Worm (Caenorhabditis elegans) whole organism, late embryonic: Measurements from ENCODE around the gene nuaf-1.

Experiments used
- C38D4.7 ChIP-seq: fragments of 200-800 bp; sonication (Bioruptor generic); optimal IDR thresholded peaks from 2 replicates; lab custom pipeline; 2018; ENCODE audit warnings: mild to moderate bottlenecking, missing genetic modification characterization, moderate library complexity, missing compliant biosample characterization
- F13H6.1 ChIP-seq: sonication (generic microtip); optimal IDR thresholded peaks from 2 replicates; lab custom pipeline; 2016; ENCODE audit warnings: missing genetic modification characterization, missing compliant biosample characterization
- K09A11.1 ChIP-seq: sonication (generic microtip); optimal IDR thresholded peaks from 2 replicates; lab custom pipeline; 2017; ENCODE audit warnings: antibody characterized with exemption, mild to moderate bottlenecking, missing genetic modification characterization, missing compliant biosample characterization; ENCODE audit not compliant: insufficient read depth
- ceh-14 ChIP-seq: sonication (generic microtip); optimal IDR thresholded peaks from 2 replicates; lab custom pipeline; 2016; ENCODE audit warnings: missing genotype, missing genetic modification characterization, missing compliant biosample characterization
- ceh-18 ChIP-seq: sonication (generic microtip); optimal IDR thresholded peaks from 2 replicates; lab custom pipeline; 2016; ENCODE audit warnings: missing genetic modification characterization, missing compliant biosample characterization
- ceh-2 ChIP-seq: sonication (generic microtip); optimal IDR thresholded peaks from 2 replicates; lab custom pipeline; 2016; ENCODE audit warnings: missing genotype, missing genetic modification characterization, missing compliant biosample characterization
- ceh-22 ChIP-seq: sonication (generic microtip); optimal IDR thresholded peaks from 2 replicates; lab custom pipeline; 2017; ENCODE audit warnings: missing biosample characterization, missing genetic modification characterization
- ceh-31 ChIP-seq: sonication (generic microtip); optimal IDR thresholded peaks from 2 replicates; lab custom pipeline; 2016; ENCODE audit warnings: missing genetic modification characterization, missing compliant biosample characterization
- ceh-34 ChIP-seq: sonication (generic microtip); optimal IDR thresholded peaks from 2 replicates; lab custom pipeline; 2016; ENCODE audit warnings: mild to moderate bottlenecking, missing genetic modification characterization, missing compliant biosample characterization
- ceh-45 ChIP-seq: fragments of 200-800 bp; sonication (Bioruptor generic); IDR thresholded peaks from 2 replicates; pipeline ENCODE4 v1.3.6; 2022; ENCODE audit warnings: missing genetic modification reagents, missing genetic modification characterization, missing compliant biosample characterization
- ceh-48 ChIP-seq: sonication (generic microtip); optimal IDR thresholded peaks from 2 replicates; lab custom pipeline; 2016; ENCODE audit warnings: missing genetic modification characterization, inconsistent platforms, missing compliant biosample characterization
- ceh-6 ChIP-seq: fragments of 200-800 bp; sonication (Bioruptor generic); optimal IDR thresholded peaks from 2 replicates; lab custom pipeline; 2018; ENCODE audit warnings: mild to moderate bottlenecking, missing genetic modification characterization, missing compliant biosample characterization
- ceh-9 ChIP-seq: sonication (generic microtip); optimal IDR thresholded peaks from 2 replicates; lab custom pipeline; 2016; ENCODE audit warnings: mild to moderate bottlenecking, missing genetic modification characterization, inconsistent platforms, missing compliant biosample characterization
- che-1 ChIP-seq: sonication (generic microtip); optimal IDR thresholded peaks from 2 replicates; lab custom pipeline; 2016; ENCODE audit warnings: mild to moderate bottlenecking, missing genetic modification characterization, missing compliant biosample characterization
- dmd-4 ChIP-seq: sonication (generic microtip); optimal IDR thresholded peaks from 2 replicates; lab custom pipeline; 2016; ENCODE audit warnings: borderline replicate concordance, missing genetic modification characterization, missing compliant biosample characterization
- dve-1 ChIP-seq: sonication (generic microtip); optimal IDR thresholded peaks from 2 replicates; lab custom pipeline; 2017; ENCODE audit warnings: antibody characterized with exemption, mild to moderate bottlenecking, missing genetic modification characterization, missing compliant biosample characterization
- ets-4 ChIP-seq: sonication (generic microtip); optimal IDR thresholded peaks from 2 replicates; lab custom pipeline; 2016; ENCODE audit warnings: missing genetic modification characterization, missing compliant biosample characterization
- fkh-10 ChIP-seq: fragments of 150-350 bp; optimal IDR thresholded peaks from 2 replicates; lab custom pipeline; 2014; ENCODE audit warnings: missing biosample characterization, missing genetic modification reagents, missing genetic modification characterization
- gmeb-2 ChIP-seq: sonication (generic microtip); optimal IDR thresholded peaks from 2 replicates; lab custom pipeline; 2016; ENCODE audit warnings: missing genetic modification characterization, inconsistent platforms, missing compliant biosample characterization
- hlh-13 ChIP-seq: fragments of 200-800 bp; sonication (Bioruptor generic); optimal IDR thresholded peaks from 2 replicates; lab custom pipeline; 2018; ENCODE audit warnings: mild to moderate bottlenecking, missing genetic modification characterization, missing compliant biosample characterization
- hlh-15 ChIP-seq: sonication (generic microtip); optimal IDR thresholded peaks from 2 replicates; lab custom pipeline; 2016; ENCODE audit warnings: missing genetic modification characterization, missing compliant biosample characterization
- lin-11 ChIP-seq: fragments of 200-800 bp; sonication (Bioruptor generic); optimal IDR thresholded peaks from 2 replicates; lab custom pipeline; 2018; ENCODE audit warnings: mild to moderate bottlenecking, missing genetic modification characterization, missing compliant biosample characterization
- madf-2 ChIP-seq: sonication (generic microtip); optimal IDR thresholded peaks from 2 replicates; lab custom pipeline; 2017; ENCODE audit warnings: missing genetic modification characterization, missing compliant biosample characterization
- nfya-1 ChIP-seq: sonication (generic microtip); optimal IDR thresholded peaks from 2 replicates; lab custom pipeline; 2017; ENCODE audit warnings: missing genetic modification characterization, mild to moderate bottlenecking, missing compliant biosample characterization, antibody characterized with exemption, moderate library complexity
- nhr-11 ChIP-seq: fragments of 150-350 bp; optimal IDR thresholded peaks from 2 replicates; lab custom pipeline; 2014; ENCODE audit warnings: missing biosample characterization, missing genetic modification characterization
- nhr-232 ChIP-seq: sonication (generic microtip); optimal IDR thresholded peaks from 2 replicates; lab custom pipeline; 2016; ENCODE audit warnings: missing genetic modification characterization, missing compliant biosample characterization
- npax-4 ChIP-seq: sonication (generic microtip); optimal IDR thresholded peaks from 2 replicates; lab custom pipeline; 2016; ENCODE audit warnings: missing genetic modification characterization, missing compliant biosample characterization
- pag-3 ChIP-seq: sonication (generic microtip); optimal IDR thresholded peaks from 2 replicates; lab custom pipeline; 2016; ENCODE audit warnings: missing compliant biosample characterization, missing genetic modification characterization, borderline replicate concordance
- pha-2 ChIP-seq: sonication (generic microtip); optimal IDR thresholded peaks from 2 replicates; lab custom pipeline; 2017; ENCODE audit warnings: mild to moderate bottlenecking, missing genetic modification characterization, missing compliant biosample characterization
- pha-4 ChIP-seq: fragments of 150-350 bp; optimal IDR thresholded peaks from 2 replicates; lab custom pipeline; 2018; ENCODE audit warnings: missing biosample characterization, missing genetic modification reagents, missing genetic modification characterization
- pqm-1 ChIP-seq: sonication (generic microtip); optimal IDR thresholded peaks from 2 replicates; lab custom pipeline; 2016; ENCODE audit warnings: missing genetic modification characterization, missing compliant biosample characterization
- pros-1 ChIP-seq: fragments of 150-350 bp; optimal IDR thresholded peaks from 2 replicates; lab custom pipeline; 2014; ENCODE audit warnings: missing biosample characterization, missing genetic modification reagents, missing genetic modification characterization
- rnt-1 ChIP-seq: sonication (generic microtip); optimal IDR thresholded peaks from 2 replicates; lab custom pipeline; 2016; ENCODE audit warnings: missing genetic modification characterization, missing compliant biosample characterization
- sox-4 ChIP-seq: sonication (generic microtip); optimal IDR thresholded peaks from 2 replicates; lab custom pipeline; 2017; ENCODE audit warnings: mild to moderate bottlenecking, missing genetic modification characterization, inconsistent platforms, missing compliant biosample characterization
- syd-9 ChIP-seq: sonication (generic microtip); optimal IDR thresholded peaks from 2 replicates; lab custom pipeline; 2016; ENCODE audit warnings: mild to moderate bottlenecking, missing genetic modification characterization, moderate library complexity, missing compliant biosample characterization
- ttx-3 ChIP-seq: sonication (generic microtip); optimal IDR thresholded peaks from 2 replicates; lab custom pipeline; 2016; ENCODE audit warnings: missing genetic modification reagents, missing genetic modification characterization, missing compliant biosample characterization
- unc-3 ChIP-seq, 2 experiments: fragments of 200-800 bp in 1 of 2; sonication (Bioruptor generic) in 1 of 2; sonication (generic microtip) in 1 of 2; conservative IDR thresholded peaks in 1 of 2; optimal IDR thresholded peaks in 1 of 2; 2 replicates each; pipeline versions ENCODE4 v1.3.6 to Lab custom; 2016 to 2022; ENCODE audit warnings: missing compliant biosample characterization in 2 of 2, missing genetic modification characterization in 2 of 2, missing genetic modification reagents in 1 of 2
- unc-42 ChIP-seq: sonication (generic microtip); optimal IDR thresholded peaks from 2 replicates; lab custom pipeline; 2016; ENCODE audit warnings: missing genotype, missing genetic modification characterization, missing compliant biosample characterization
- unc-86 ChIP-seq: sonication (generic microtip); optimal IDR thresholded peaks from 2 replicates; lab custom pipeline; 2016; ENCODE audit warnings: missing genetic modification characterization, missing compliant biosample characterization
- zip-5 ChIP-seq: sonication (generic microtip); optimal IDR thresholded peaks from 2 replicates; lab custom pipeline; 2016; ENCODE audit warnings: missing genetic modification characterization, missing compliant biosample characterization

Gene nuaf-1

ce11 chrV:13568533-13568932 is at the start of gene nuaf-1, which contains the start of gene bir-2:
Gene nuaf-1, minus strand, starts transcription at chrV:13568630.
Gene bir-2, plus strand, starts transcription at chrV:13568850.
- TF ChIP-seq ceh-31 (tag; lab: Kevin White, UChicago) (peak; percentile 11), gmeb-2 (tag; lab: Kevin White, UChicago) (no peak)

- TF ChIP-seq nfya-1 (tag; lab: Kevin White, UChicago) (no peak), ceh-45 (GFP tag; lab: Robert Waterston, UW) (no peak), pha-2 (tag; lab: Kevin White, UChicago) (no peak), dve-1 (tag; lab: Kevin White, UChicago) (no peak), unc-42 (tag; lab: Kevin White, UChicago) (no peak), rnt-1 (tag; lab: Kevin White, UChicago) (no peak), che-1 (no peak), pag-3 (tag; lab: Kevin White, UChicago) (no peak), ceh-31 (tag; lab: Kevin White, UChicago) (no peak), pha-4 (no peak), ceh-34 (no peak), pros-1 (tag; lab: Kevin White, UChicago) (no peak), lin-11 (no peak), dmd-4 (tag; lab: Kevin White, UChicago) (no peak), K09A11.1 (no peak), unc-3 (GFP tag; conservative IDR thresholded peaks at IDR 0.05; lab: Robert Waterston, UW) (no peak), unc-3 (tag; optimal IDR thresholded peaks at IDR 0.05; lab: Kevin White, UChicago) (no peak)
Observed at ce11 chrV:13613870-13614269, 45.4 kb upstream of the nuaf-1 start, which contains the start of gene F53F4.7. Gene F53F4.7, minus strand, starts transcription at chrV:13613970.

- TF ChIP-seq lin-11 (no peak), ceh-31 (tag; lab: Kevin White, UChicago) (no peak), gmeb-2 (tag; lab: Kevin White, UChicago) (no peak), madf-2 (no peak), zip-5 (tag; lab: Kevin White, UChicago) (no peak), pqm-1 (tag; lab: Kevin White, UChicago) (no peak), unc-3 (GFP tag; conservative IDR thresholded peaks at IDR 0.05; lab: Robert Waterston, UW) (no peak), unc-3 (tag; optimal IDR thresholded peaks at IDR 0.05; lab: Kevin White, UChicago) (no peak), ets-4 (tag; lab: Kevin White, UChicago) (no peak), sox-4 (no peak), C38D4.7 (no peak)
Observed at ce11 chrV:13611782-13612181, 43.4 kb upstream of the nuaf-1 start, which contains the start of gene spig-9. Gene spig-9, minus strand, starts transcription at chrV:13611882.

ce11 chrV:13609806-13610205 is 41.4 kb upstream of the nuaf-1 start:
- TF ChIP-seq ceh-14 (tag; lab: Kevin White, UChicago) = no peak

- TF ChIP-seq fkh-10 (GFP tag; lab: Kevin White, UChicago) = no peak
- TF ChIP-seq pros-1 (tag; lab: Kevin White, UChicago) = no peak
- no peak for TF ChIP-seq ceh-2 (tag; lab: Kevin White, UChicago)
- TF ChIP-seq nhr-11 (tag; lab: Kevin White, UChicago) = no peak
- no peak for TF ChIP-seq ceh-45 (GFP tag; lab: Robert Waterston, UW)
- no peak for TF ChIP-seq ceh-22
- no peak for TF ChIP-seq ceh-6
- TF ChIP-seq zip-5 (tag; lab: Kevin White, UChicago) = no peak
- no peak for TF ChIP-seq unc-42 (tag; lab: Kevin White, UChicago)
- no peak for TF ChIP-seq npax-4
- no peak for TF ChIP-seq gmeb-2 (tag; lab: Kevin White, UChicago)
- TF ChIP-seq pha-4 = no peak
Observed at ce11 chrV:13608486-13608885, 40.1 kb upstream of the nuaf-1 start.

ce11 chrV:13606651-13607242 is 38.3 kb upstream of the nuaf-1 start, which contains the start of gene fmo-4:
Gene fmo-4, minus strand, starts transcription at chrV:13606701.
- TF ChIP-seq syd-9 (tag; lab: Kevin White, UChicago) = no peak
- TF ChIP-seq ttx-3 = no peak
- TF ChIP-seq hlh-13 (GFP tag; lab: Kevin White, UChicago) = no peak
- TF ChIP-seq nhr-232 = no peak
- no peak for TF ChIP-seq unc-42 (tag; lab: Kevin White, UChicago)
- TF ChIP-seq nhr-11 (tag; lab: Kevin White, UChicago) = no peak
- TF ChIP-seq che-1 = no peak
- no peak for TF ChIP-seq unc-86 (tag; lab: Kevin White, UChicago)
- no peak for TF ChIP-seq pha-2 (tag; lab: Kevin White, UChicago)
- TF ChIP-seq pha-4 = no peak
- no peak for TF ChIP-seq ceh-48 (tag; lab: Kevin White, UChicago)
- TF ChIP-seq pqm-1 (tag; lab: Kevin White, UChicago) = no peak
- TF ChIP-seq hlh-15 (tag; lab: Kevin White, UChicago) = no peak
- no peak for TF ChIP-seq F13H6.1 (tag; lab: Kevin White, UChicago)
- no peak for TF ChIP-seq pros-1 (tag; lab: Kevin White, UChicago)
- no peak for TF ChIP-seq npax-4
- TF ChIP-seq ceh-9 (tag; lab: Kevin White, UChicago) = no peak
- TF ChIP-seq ceh-18 (tag; lab: Kevin White, UChicago) = no peak
